Fruit fly (Drosophila melanogaster) whole organism, embryonic: Measurements from ENCODE around the gene drl.

Experiments used
- ATbp ChIP-seq: fragments of 200-800 bp; sonication (Bioruptor generic); optimal IDR thresholded peaks from 2 replicates; lab custom pipeline; 2017; ENCODE audit warnings: missing biosample characterization, mild to moderate bottlenecking, missing genetic modification characterization, missing genetic modification reagents
- Abd-B ChIP-seq: fragments of 200-800 bp; sonication (Bioruptor generic); optimal IDR thresholded peaks from 2 replicates; lab custom pipeline; 2018; ENCODE audit warnings: missing biosample characterization, mild to moderate bottlenecking, missing genetic modification characterization, moderate library complexity
- Aef1 ChIP-seq: fragments of 200-800 bp; sonication (Bioruptor generic); IDR thresholded peaks from 3 replicates; pipeline ENCODE4 v1.3.6; 2022; ENCODE audit warnings: missing biosample characterization, missing genetic modification characterization
- Bdp1 ChIP-seq: fragments of 200-800 bp; sonication (Bioruptor generic); optimal IDR thresholded peaks from 3 replicates; lab custom pipeline; 2016; ENCODE audit warnings: missing biosample characterization, missing genetic modification characterization
- Bgb ChIP-seq: fragments of 200-800 bp; sonication (Bioruptor generic); IDR thresholded peaks from 2 replicates; pipeline ENCODE4 v1.3.6; 2022; ENCODE audit warnings: missing biosample characterization, missing genetic modification characterization; ENCODE audit not compliant: partially characterized antibody
- Blimp-1 ChIP-seq: fragments of 200-800 bp; sonication (Bioruptor generic); optimal IDR thresholded peaks from 3 replicates; lab custom pipeline; 2018; ENCODE audit warnings: missing biosample characterization, missing genetic modification characterization, mild to moderate bottlenecking, moderate library complexity, missing genetic modification reagents
- CG11093 ChIP-seq: fragments of 200-800 bp; sonication (Bioruptor generic); IDR thresholded peaks from 3 replicates; pipeline ENCODE4 v1.3.6; 2022; ENCODE audit warnings: missing biosample characterization, missing genetic modification characterization
- CG12155 ChIP-seq: fragments of 200-800 bp; sonication (Bioruptor generic); optimal IDR thresholded peaks from 3 replicates; lab custom pipeline; 2016; ENCODE audit warnings: missing biosample characterization, missing genetic modification characterization
- CG13624 ChIP-seq: fragments of 200-800 bp; sonication (Bioruptor generic); optimal IDR thresholded peaks from 2 replicates; lab custom pipeline; 2016; ENCODE audit warnings: missing biosample characterization, missing genetic modification characterization
- CG13894 ChIP-seq: fragments of 200-800 bp; sonication (Bioruptor generic); optimal IDR thresholded peaks from 3 replicates; lab custom pipeline; 2018; ENCODE audit warnings: missing biosample characterization, mild to moderate bottlenecking, missing genetic modification characterization, moderate library complexity
- CG17328 ChIP-seq: fragments of 200-800 bp; sonication (Bioruptor generic); IDR thresholded peaks from 2 replicates; pipeline ENCODE4 v1.3.6; 2022; ENCODE audit warnings: missing biosample characterization, missing genetic modification characterization
- CG17361 ChIP-seq: fragments of 200-800 bp; sonication (Bioruptor generic); IDR thresholded peaks from 3 replicates; pipeline ENCODE4 v1.3.6; 2022; ENCODE audit warnings: missing biosample characterization, missing genetic modification characterization
- CG17802 ChIP-seq: fragments of 200-800 bp; sonication (Bioruptor generic); optimal IDR thresholded peaks from 2 replicates; lab custom pipeline; 2018; ENCODE audit warnings: missing biosample characterization, mild to moderate bottlenecking, missing genetic modification characterization, moderate library complexity
- CG18476 ChIP-seq: fragments of 200-800 bp; sonication (Bioruptor generic); optimal IDR thresholded peaks from 2 replicates; lab custom pipeline; 2016; ENCODE audit warnings: missing biosample characterization, mild to moderate bottlenecking, missing genetic modification characterization
- CG2712 ChIP-seq: fragments of 200-800 bp; optimal IDR thresholded peaks from 3 replicates; lab custom pipeline; 2019; ENCODE audit warnings: missing biosample characterization, mild to moderate bottlenecking, missing genetic modification characterization, moderate library complexity
- CG2875 ChIP-seq: fragments of 200-800 bp; sonication (Bioruptor generic); optimal IDR thresholded peaks from 2 replicates; lab custom pipeline; 2017; ENCODE audit warnings: missing biosample characterization, mild to moderate bottlenecking, missing genetic modification characterization, missing genetic modification reagents
- CG2889 ChIP-seq: fragments of 200-800 bp; sonication (Bioruptor generic); IDR thresholded peaks from 3 replicates; pipeline ENCODE4 v1.3.6; 2022; ENCODE audit warnings: missing biosample characterization, missing genetic modification characterization
- CG3281 ChIP-seq: fragments of 200-800 bp; sonication (Bioruptor generic); optimal IDR thresholded peaks from 3 replicates; lab custom pipeline; 2017; ENCODE audit warnings: missing biosample characterization, mild to moderate bottlenecking, missing genetic modification characterization
- CG33557 ChIP-seq: fragments of 200-800 bp; sonication (Bioruptor generic); optimal IDR thresholded peaks from 2 replicates; lab custom pipeline; 2019; ENCODE audit warnings: missing biosample characterization, mild to moderate bottlenecking, missing genetic modification characterization, moderate library complexity
- CG4424 ChIP-seq: fragments of 200-800 bp; sonication (Bioruptor generic); optimal IDR thresholded peaks from 3 replicates; lab custom pipeline; 2016; ENCODE audit warnings: missing biosample characterization, missing genetic modification characterization
- CG7372 ChIP-seq: fragments of 200-800 bp; sonication (Bioruptor generic); IDR thresholded peaks from 2 replicates; pipeline ENCODE4 v1.3.6; 2022; ENCODE audit warnings: missing biosample characterization, missing genetic modification characterization
- CHES-1-like ChIP-seq: fragments of 200-800 bp; sonication (Bioruptor generic); optimal IDR thresholded peaks from 2 replicates; lab custom pipeline; 2016; ENCODE audit warnings: missing biosample characterization, missing genetic modification characterization
- CoRest ChIP-seq: fragments of 200-800 bp; sonication (Bioruptor generic); optimal IDR thresholded peaks from 3 replicates; lab custom pipeline; 2018; ENCODE audit warnings: missing biosample characterization, mild to moderate bottlenecking, missing genetic modification characterization, moderate library complexity
- Drgx ChIP-seq: fragments of 200-800 bp; sonication (Bioruptor generic); IDR thresholded peaks from 2 replicates; pipeline ENCODE4 v1.3.6; 2022; ENCODE audit warnings: missing biosample characterization, missing genetic modification characterization
- Lpt ChIP-seq: fragments of >200 bp; optimal IDR thresholded peaks from 2 replicates; lab custom pipeline; 2018; ENCODE audit warnings: missing biosample characterization, missing genetic modification characterization
- Mad ChIP-seq: fragments of 200-800 bp; sonication (Bioruptor generic); optimal IDR thresholded peaks from 2 replicates; lab custom pipeline; 2016; ENCODE audit warnings: missing biosample characterization, missing genetic modification characterization
- Med ChIP-seq: fragments of 200-800 bp; sonication (Bioruptor generic); peaks from one replicate; lab custom pipeline; 2016; ENCODE audit warnings: missing biosample characterization, missing genetic modification characterization, mild to moderate bottlenecking, inconsistent platforms, moderate library complexity
- Neu2 ChIP-seq: fragments of 200-800 bp; sonication (Bioruptor generic); optimal IDR thresholded peaks from 3 replicates; lab custom pipeline; 2016; ENCODE audit warnings: missing biosample characterization, missing genetic modification characterization, borderline replicate concordance
- Rfx ChIP-seq: fragments of 200-800 bp; sonication (Bioruptor generic); IDR thresholded peaks from 2 replicates; pipeline ENCODE4 v1.3.6; 2022; ENCODE audit warnings: missing biosample characterization, missing genetic modification characterization
- ara ChIP-seq: fragments of 200-800 bp; sonication (Bioruptor generic); IDR thresholded peaks from 2 replicates; pipeline ENCODE4 v1.3.6; 2022; ENCODE audit warnings: missing biosample characterization, missing genetic modification characterization
- corto ChIP-seq: fragments of 200-800 bp; sonication (Bioruptor generic); optimal IDR thresholded peaks from 2 replicates; lab custom pipeline; 2016; ENCODE audit warnings: missing biosample characterization, mild to moderate bottlenecking, missing genetic modification characterization, moderate library complexity
- croc ChIP-seq: fragments of 200-800 bp; sonication (Bioruptor generic); conservative IDR thresholded peaks from 3 replicates; pipeline ENCODE4 v1.3.6; 2022; ENCODE audit warnings: missing biosample characterization, missing genetic modification characterization
- dan ChIP-seq: fragments of 200-800 bp; sonication (Bioruptor generic); IDR thresholded peaks from 2 replicates; pipeline ENCODE4 v1.3.6; 2022; ENCODE audit warnings: missing biosample characterization, missing genetic modification characterization
- exex ChIP-seq: fragments of 200-800 bp; sonication (Bioruptor generic); optimal IDR thresholded peaks from 4 replicates; lab custom pipeline; 2018; ENCODE audit warnings: missing biosample characterization, mild to moderate bottlenecking, missing genetic modification characterization, moderate library complexity
- ftz-f1 ChIP-seq: fragments of 200-800 bp; sonication (Bioruptor generic); optimal IDR thresholded peaks from 2 replicates; lab custom pipeline; 2016; ENCODE audit warnings: missing biosample characterization, missing genetic modification characterization
- jumu ChIP-seq: fragments of 200-800 bp; sonication (Bioruptor generic); optimal IDR thresholded peaks from 3 replicates; lab custom pipeline; 2016; ENCODE audit warnings: missing biosample characterization, missing genetic modification characterization
- kni ChIP-seq: fragments of 200-800 bp; sonication (Bioruptor generic); optimal IDR thresholded peaks from 3 replicates; lab custom pipeline; 2017; ENCODE audit warnings: mild to moderate bottlenecking, missing biosample characterization, missing genetic modification reagents, missing genetic modification characterization
- lilli ChIP-seq: fragments of 200-800 bp; sonication (Bioruptor generic); optimal IDR thresholded peaks from 3 replicates; lab custom pipeline; 2016; ENCODE audit warnings: missing biosample characterization, missing genetic modification characterization
- onecut ChIP-seq: fragments of 200-800 bp; sonication (Bioruptor generic); IDR thresholded peaks from 2 replicates; pipeline ENCODE4 v1.3.6; 2022; ENCODE audit warnings: missing biosample characterization, missing genetic modification characterization
- phol ChIP-seq: fragments of 200-800 bp; sonication (Bioruptor generic); optimal IDR thresholded peaks from 3 replicates; lab custom pipeline; 2018; ENCODE audit warnings: missing biosample characterization, mild to moderate bottlenecking, missing genetic modification characterization, moderate library complexity
- pnt ChIP-seq: fragments of 200-800 bp; sonication (Bioruptor generic); optimal IDR thresholded peaks from 3 replicates; lab custom pipeline; 2016; ENCODE audit warnings: missing biosample characterization, missing genetic modification characterization
- ro ChIP-seq: fragments of 200-800 bp; sonication (Bioruptor generic); IDR thresholded peaks from 2 replicates; pipeline ENCODE4 v1.3.6; 2022; ENCODE audit warnings: missing biosample characterization, missing genetic modification characterization
- sc ChIP-seq, 3 experiments: fragments of >200 bp in 2 of 3; fragments of 200-800 bp in 1 of 3; sonication (Bioruptor generic) in 1 of 3; optimal IDR thresholded peaks; 2 replicates in 2 of 3; 3 replicates in 1 of 3; lab custom pipeline; 2017; ENCODE audit warnings: mild to moderate bottlenecking in 1 of 3, missing biosample characterization in 1 of 3, missing genetic modification characterization in 1 of 3, missing genetic modification reagents in 1 of 3
- sens-2 ChIP-seq: fragments of 200-800 bp; sonication (Bioruptor generic); IDR thresholded peaks from 2 replicates; pipeline ENCODE4 v1.3.6; 2022; ENCODE audit warnings: missing biosample characterization, missing genetic modification characterization
- sisA ChIP-seq: fragments of 200-800 bp; sonication (Bioruptor generic); IDR thresholded peaks from 2 replicates; pipeline ENCODE4 v1.3.6; 2022; ENCODE audit warnings: missing biosample characterization, missing genetic modification characterization
- sr ChIP-seq: fragments of 200-800 bp; sonication (Bioruptor generic); IDR thresholded peaks from 3 replicates; pipeline ENCODE4 v1.3.6; 2022; ENCODE audit warnings: missing biosample characterization, missing genetic modification characterization
- sug ChIP-seq: fragments of 200-800 bp; optimal IDR thresholded peaks from 2 replicates; lab custom pipeline; 2019; ENCODE audit warnings: missing biosample characterization, mild to moderate bottlenecking, missing genetic modification characterization, moderate library complexity
- tx ChIP-seq: fragments of 200-800 bp; sonication (Bioruptor generic); optimal IDR thresholded peaks from 2 replicates; lab custom pipeline; 2016; ENCODE audit warnings: missing biosample characterization, missing genetic modification characterization

drl gene

DNA sequence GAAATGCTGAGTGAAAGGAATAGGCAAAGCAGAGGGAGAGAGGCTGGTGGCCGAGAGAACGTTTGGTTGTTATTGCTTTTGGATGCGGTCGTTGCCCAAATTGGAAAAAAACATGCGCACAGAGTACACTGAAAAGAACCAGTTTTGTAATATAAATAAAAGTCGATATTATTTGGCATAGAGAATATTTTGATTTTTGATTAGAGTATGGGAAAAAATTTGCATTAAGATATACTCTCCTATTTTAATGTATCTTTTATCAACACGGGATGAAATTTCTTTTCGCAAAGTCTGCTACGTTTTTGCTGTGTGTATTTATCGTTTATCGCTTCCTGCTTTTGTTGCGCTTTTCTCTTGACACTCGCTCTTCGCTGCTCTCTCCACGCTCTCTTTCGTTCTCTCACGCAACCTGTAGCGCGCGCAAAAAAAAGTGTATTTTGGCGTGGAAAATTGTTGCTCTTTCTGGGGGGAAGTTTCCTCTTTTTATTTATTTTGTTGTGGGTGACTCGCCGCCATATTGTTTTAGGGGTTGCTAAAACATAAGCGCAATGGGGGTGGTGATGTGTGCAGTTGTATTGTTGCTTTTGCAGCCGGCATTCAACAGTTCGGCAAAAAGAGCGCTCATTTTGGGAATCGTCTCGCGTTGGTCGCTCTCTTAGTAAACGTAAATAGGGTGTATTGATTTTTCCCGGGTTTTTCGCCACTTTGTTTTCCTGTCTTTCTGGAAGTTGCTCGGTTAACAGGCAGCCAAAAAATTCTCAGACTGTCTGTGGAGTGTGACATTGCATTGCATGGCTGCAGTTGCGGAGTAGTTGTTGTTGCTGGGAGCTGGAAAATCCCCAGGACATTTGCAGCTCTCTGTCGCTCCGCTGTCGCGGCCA is 25.0 kb upstream of the drl start (continued):
- TF ChIP-seq Abd-B (GFP tag; lab: Kevin White, UChicago), result no peak
- TF ChIP-seq croc (GFP tag; lab: Robert Waterston, UW), result peak; percentile 96
- TF ChIP-seq ATbp (GFP tag; lab: Kevin White, UChicago), result peak; percentile 97
- peak; percentile 96 for TF ChIP-seq onecut
- peak; percentile 90 for TF ChIP-seq CG33557 (GFP tag; lab: Kevin White, UChicago)
- peak; percentile 85; the same call in 2 of the 3 replicates for TF ChIP-seq sr (GFP tag; lab: Robert Waterston, UW)
- TF ChIP-seq CG7372 (GFP tag; lab: Robert Waterston, UW), result peak; percentile 97
- TF ChIP-seq sc (optimal IDR thresholded peaks at IDR 0.05; lab: Kevin White, UChicago), result no peak
- TF ChIP-seq sc (GFP tag; optimal IDR thresholded peaks at IDR 0.05; lab: Kevin White, UChicago), result peak; percentile 91
- peak; percentile 97 for TF ChIP-seq CG17361 (GFP tag; lab: Robert Waterston, UW)
- peak; percentile 96 for TF ChIP-seq Aef1 (GFP tag; lab: Robert Waterston, UW)
- TF ChIP-seq corto (GFP tag; lab: Kevin White, UChicago), result peak; percentile 87
- peak; percentile 85 for TF ChIP-seq CG17802 (tag; lab: Kevin White, UChicago)
- TF ChIP-seq sens-2 (GFP tag; lab: Robert Waterston, UW), result peak; percentile 92
- TF ChIP-seq CG2875 (GFP tag; lab: Kevin White, UChicago), result peak; percentile 98
- TF ChIP-seq kni (GFP tag; lab: Kevin White, UChicago), result peak; percentile 73
- TF ChIP-seq Lpt (GFP tag; lab: Kevin White, UChicago), result no peak
- peak; percentile 98 for TF ChIP-seq CG17328 (GFP tag; lab: Robert Waterston, UW)
- peak; percentile 96 for TF ChIP-seq sisA (GFP tag; lab: Robert Waterston, UW)
- peak; percentile 95 for TF ChIP-seq CG11093 (GFP tag; lab: Robert Waterston, UW)
- TF ChIP-seq sug (tag; lab: Kevin White, UChicago), result peak; percentile 88
- TF ChIP-seq Drgx (GFP tag; lab: Robert Waterston, UW), result peak; percentile 98
- TF ChIP-seq Mad (GFP tag; lab: Kevin White, UChicago), result peak; percentile 95
- TF ChIP-seq jumu (GFP tag; lab: Kevin White, UChicago), result peak; percentile 94
- peak; percentile 96 for TF ChIP-seq lilli (GFP tag; lab: Kevin White, UChicago)
- peak; percentile 97 for TF ChIP-seq Rfx
- TF ChIP-seq ftz-f1, result peak; percentile 56
- peak; percentile 99 for TF ChIP-seq Med (GFP tag; lab: Kevin White, UChicago)
- peak; percentile 92 for TF ChIP-seq CHES-1-like (GFP tag; lab: Kevin White, UChicago)
- TF ChIP-seq CG13624 (GFP tag; lab: Kevin White, UChicago), result peak; percentile 97
- peak; percentile 88 for TF ChIP-seq tx (GFP tag; lab: Kevin White, UChicago)
- TF ChIP-seq ara (GFP tag; lab: Robert Waterston, UW), result peak; percentile 98
- peak; percentile 98 for TF ChIP-seq CG4424 (GFP tag; lab: Kevin White, UChicago)
- peak; percentile 90 for TF ChIP-seq CG18476 (GFP tag; lab: Kevin White, UChicago)
- TF ChIP-seq phol (tag; lab: Kevin White, UChicago), result peak; percentile 97
- TF ChIP-seq Blimp-1 (GFP tag; lab: Kevin White, UChicago), result peak; percentile 98
- TF ChIP-seq dan (GFP tag; lab: Robert Waterston, UW), result no peak
- TF ChIP-seq CG2712 (tag; lab: Kevin White, UChicago), result peak; percentile 98
- TF ChIP-seq CG3281, result peak; percentile 96
- no peak for TF ChIP-seq Bgb
- peak; percentile 86 for TF ChIP-seq exex (tag; lab: Kevin White, UChicago)
- TF ChIP-seq pnt, result peak; percentile 96
- TF ChIP-seq Bdp1 (GFP tag; lab: Kevin White, UChicago), result peak; percentile 82
- TF ChIP-seq CoRest (tag; lab: Kevin White, UChicago), result peak; percentile 96
- TF ChIP-seq Neu2 (GFP tag; lab: Kevin White, UChicago), result peak; percentile 83
- peak; percentile 94 for TF ChIP-seq CG2889 (GFP tag; lab: Robert Waterston, UW)
- peak; percentile 93 for TF ChIP-seq CG12155 (GFP tag; lab: Kevin White, UChicago)
- peak; percentile 93 for TF ChIP-seq CG13894 (tag; lab: Kevin White, UChicago)
- peak; percentile 92 for TF ChIP-seq ro (GFP tag; lab: Robert Waterston, UW)
